Fruit fly (Drosophila melanogaster): ENCODE results near the gene CG32795.

The CG32795 gene

dm6 chrX:2787267-2787666 lies 3.1 kb downstream of the CG32795 start (continued):
- TF ChIP-seq Hr38 (GFP tag; optimal IDR thresholded peaks at IDR 0.05) (no peak), fd85E (GFP tag; optimal IDR thresholded peaks at IDR 0.05) (peak; percentile 70), Lpt (GFP tag; optimal IDR thresholded peaks at IDR 0.05) (peak; percentile 78), CG11294 (GFP tag; IDR thresholded peaks at IDR 0.05) (peak; percentile 89), net (GFP tag; optimal IDR thresholded peaks at IDR 0.05) (peak; percentile 93), topi (GFP tag; optimal IDR thresholded peaks at IDR 0.05) (peak; percentile 96), CG6808 (GFP tag; optimal IDR thresholded peaks at IDR 0.05) (peak; percentile 89), CG6792 (GFP tag; optimal IDR thresholded peaks at IDR 0.05) (peak; percentile 89)

DNA sequence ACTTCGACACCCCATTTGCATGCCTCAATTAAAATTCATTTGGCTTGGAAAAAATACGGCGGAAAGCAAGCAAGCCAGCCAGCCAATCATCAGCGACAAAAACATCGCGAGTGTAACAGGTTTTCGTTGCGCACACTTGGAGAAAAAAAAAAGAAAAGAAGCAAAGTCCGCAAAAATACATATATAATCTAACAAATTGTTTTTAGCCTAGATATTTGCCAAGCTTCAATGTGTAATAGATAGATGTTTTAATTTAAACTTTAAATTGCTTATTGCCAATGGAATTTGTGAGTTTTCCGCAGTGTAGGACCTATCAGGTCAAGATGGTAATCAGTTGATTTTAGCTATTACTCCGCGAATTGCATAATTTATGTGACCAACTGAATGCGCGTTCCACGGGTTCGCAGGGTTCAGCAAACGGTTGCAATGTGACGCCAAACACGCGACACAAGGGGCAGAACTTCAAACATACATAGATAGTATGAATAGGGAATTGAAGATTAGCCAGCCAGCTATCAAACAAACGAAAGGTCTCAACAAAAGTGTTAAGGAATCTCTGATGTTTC lies 3.7 kb downstream of the CG32795 start:
- TF ChIP-seq Hr38 (GFP tag; optimal IDR thresholded peaks at IDR 0.05) (peak; percentile 29), dsx (GFP tag; optimal IDR thresholded peaks at IDR 0.05; ENCODE audit: poor library complexity, severe bottlenecking) (peak; percentile 50), acj6 (GFP tag; optimal IDR thresholded peaks at IDR 0.05) (peak; percentile 93), Eip78C (GFP tag) (peak; percentile 98), Ets21C (GFP tag; optimal IDR thresholded peaks at IDR 0.05) (peak; percentile 88), Eip93F (GFP tag; optimal IDR thresholded peaks at IDR 0.05) (peak; percentile 74), CG32006 (GFP tag; optimal IDR thresholded peaks at IDR 0.05) (peak; percentile 89), OdsH (GFP tag; optimal IDR thresholded peaks at IDR 0.05) (peak; percentile 94), Blimp-1 (GFP tag; optimal IDR thresholded peaks at IDR 0.05) (peak; percentile 51), Gug (GFP tag; IDR thresholded peaks at IDR 0.05) (peak; percentile 95), Sox15 (GFP tag; optimal IDR thresholded peaks at IDR 0.05) (peak; percentile 90), fd59A (GFP tag; optimal IDR thresholded peaks at IDR 0.05) (peak; percentile 77), CG3032 (tag; optimal IDR thresholded peaks at IDR 0.05) (peak; percentile 82), Ets96B (tag; optimal IDR thresholded peaks at IDR 0.05) (peak; percentile 75), CG11294 (GFP tag; IDR thresholded peaks at IDR 0.05) (peak; percentile 92), CG9139 (GFP tag; optimal IDR thresholded peaks at IDR 0.05) (peak; percentile 78), CG11902 (GFP tag; optimal IDR thresholded peaks at IDR 0.05) (peak; percentile 93), CG7368 (GFP tag; optimal IDR thresholded peaks at IDR 0.05) (peak; percentile 93), Sox102F (GFP tag; optimal IDR thresholded peaks at IDR 0.05) (peak; percentile 88), lz (GFP tag; optimal IDR thresholded peaks at IDR 0.05) (peak; percentile 90), CG6808 (GFP tag; optimal IDR thresholded peaks at IDR 0.05) (peak; percentile 81), pdm3 (GFP tag; optimal IDR thresholded peaks at IDR 0.05) (peak; percentile 95), CG16779 (tag; optimal IDR thresholded peaks at IDR 0.05) (peak; percentile 75), CG1621 (tag; optimal IDR thresholded peaks at IDR 0.05) (peak; percentile 89), fd85E (GFP tag; optimal IDR thresholded peaks at IDR 0.05) (peak; percentile 81), Lpt (GFP tag; optimal IDR thresholded peaks at IDR 0.05) (peak; percentile 88), svp (GFP tag) (peak; percentile 99), Sox14 (GFP tag; optimal IDR thresholded peaks at IDR 0.05) (peak; percentile 91), net (GFP tag; optimal IDR thresholded peaks at IDR 0.05) (peak; percentile 94), Eip75B (GFP tag; optimal IDR thresholded peaks at IDR 0.05) (peak; percentile 90), vri (GFP tag; optimal IDR thresholded peaks at IDR 0.05) (peak; percentile 85), CG4318 (GFP tag; optimal IDR thresholded peaks at IDR 0.05) (peak; percentile 83), CG8632 (GFP tag; optimal IDR thresholded peaks at IDR 0.05) (peak; percentile 93), CG10631 (GFP tag; optimal IDR thresholded peaks at IDR 0.05) (peak; percentile 90), cyc (GFP tag; optimal IDR thresholded peaks at IDR 0.05) (peak; percentile 97), CG6163 (GFP tag; IDR thresholded peaks at IDR 0.05) (peak; percentile 97), esn (GFP tag; optimal IDR thresholded peaks at IDR 0.05) (peak; percentile 91), dac (GFP tag; optimal IDR thresholded peaks at IDR 0.05) (peak; percentile 74), CG6276 (GFP tag; optimal IDR thresholded peaks at IDR 0.05) (peak; percentile 88), CG34406 (GFP tag; optimal IDR thresholded peaks at IDR 0.05) (peak; percentile 92), Hr39 (GFP tag; optimal IDR thresholded peaks at IDR 0.05) (peak; percentile 94), Smox (GFP tag; optimal IDR thresholded peaks at IDR 0.05) (peak; percentile 85), Met (GFP tag; optimal IDR thresholded peaks at IDR 0.05) (peak; percentile 89), CG31627 (GFP tag; optimal IDR thresholded peaks at IDR 0.05) (peak; percentile 94), spab (GFP tag; optimal IDR thresholded peaks at IDR 0.05) (peak; percentile 77), CG8319 (GFP tag; optimal IDR thresholded peaks at IDR 0.05) (peak; percentile 95), eg (GFP tag; IDR thresholded peaks at IDR 0.05) (peak; percentile 96)
